Fruit fly (Drosophila melanogaster) whole organism, embryonic: Measurements from ENCODE around the gene Syt12.

Experiments used
- B-H1 ChIP-seq: fragments of 200-800 bp; sonication (Bioruptor generic); IDR thresholded peaks from 3 replicates; pipeline ENCODE4 v1.3.6; 2022; ENCODE audit warnings: missing biosample characterization, missing genetic modification characterization
- C15 ChIP-seq: fragments of 200-800 bp; sonication (Bioruptor generic); IDR thresholded peaks from 3 replicates; pipeline ENCODE4 v1.3.6; 2022; ENCODE audit warnings: missing biosample characterization, missing genetic modification characterization
- CG1024 ChIP-seq: fragments of 200-800 bp; sonication (Bioruptor generic); IDR thresholded peaks from 2 replicates; pipeline ENCODE4 v1.3.6; 2022; ENCODE audit warnings: missing biosample characterization, missing genetic modification characterization
- CG10462 ChIP-seq: fragments of 200-800 bp; sonication (Bioruptor generic); optimal IDR thresholded peaks from 2 replicates; lab custom pipeline; 2016; ENCODE audit warnings: missing biosample characterization, missing genetic modification characterization
- CG11723 ChIP-seq: fragments of 200-800 bp; sonication (Bioruptor generic); optimal IDR thresholded peaks from 2 replicates; lab custom pipeline; 2017; ENCODE audit warnings: missing biosample characterization, mild to moderate bottlenecking, missing genetic modification characterization
- CG12769 ChIP-seq: fragments of 200-800 bp; sonication (Bioruptor generic); optimal IDR thresholded peaks from 2 replicates; lab custom pipeline; 2019; ENCODE audit warnings: missing biosample characterization, mild to moderate bottlenecking, missing genetic modification characterization, moderate library complexity
- CG14710 ChIP-seq: fragments of 200-800 bp; sonication (Bioruptor generic); optimal IDR thresholded peaks from 3 replicates; lab custom pipeline; 2019; ENCODE audit warnings: missing biosample characterization, mild to moderate bottlenecking, missing genetic modification characterization, moderate library complexity
- CG15479 ChIP-seq: fragments of 200-800 bp; sonication (Bioruptor generic); optimal IDR thresholded peaks from 3 replicates; lab custom pipeline; 2019; ENCODE audit warnings: missing biosample characterization, mild to moderate bottlenecking, missing genetic modification characterization, moderate library complexity
- CG15514 ChIP-seq: fragments of 200-800 bp; sonication (Bioruptor generic); optimal IDR thresholded peaks from 3 replicates; lab custom pipeline; 2017; ENCODE audit warnings: missing biosample characterization, missing genetic modification characterization, mild to moderate bottlenecking, moderate library complexity, missing genetic modification reagents
- CG17361 ChIP-seq: fragments of 200-800 bp; sonication (Bioruptor generic); IDR thresholded peaks from 3 replicates; pipeline ENCODE4 v1.3.6; 2022; ENCODE audit warnings: missing biosample characterization, missing genetic modification characterization
- CG1832 ChIP-seq: fragments of 200-800 bp; sonication (Bioruptor generic); optimal IDR thresholded peaks from 2 replicates; lab custom pipeline; 2017; ENCODE audit warnings: missing biosample characterization, mild to moderate bottlenecking, missing genetic modification characterization, inconsistent platforms
- CG3407 ChIP-seq: fragments of 200-800 bp; sonication (Bioruptor generic); optimal IDR thresholded peaks from 2 replicates; lab custom pipeline; 2018; ENCODE audit warnings: missing biosample characterization, mild to moderate bottlenecking, missing genetic modification characterization
- CG4282 ChIP-seq: fragments of 200-800 bp; sonication (Bioruptor generic); optimal IDR thresholded peaks from 2 replicates; lab custom pipeline; 2016; ENCODE audit warnings: missing biosample characterization, missing genetic modification characterization
- CG4360 ChIP-seq: fragments of 200-800 bp; sonication (Bioruptor generic); IDR thresholded peaks from 2 replicates; pipeline ENCODE4 v1.3.6; 2022; ENCODE audit warnings: missing biosample characterization, missing genetic modification characterization
- CG4424 ChIP-seq: fragments of 200-800 bp; sonication (Bioruptor generic); optimal IDR thresholded peaks from 3 replicates; lab custom pipeline; 2016; ENCODE audit warnings: missing biosample characterization, missing genetic modification characterization
- CG4617 ChIP-seq: fragments of 200-800 bp; sonication (Bioruptor generic); optimal IDR thresholded peaks from 3 replicates; lab custom pipeline; 2016; ENCODE audit warnings: missing biosample characterization, missing genetic modification characterization, borderline replicate concordance
- CG5180 ChIP-seq: fragments of 200-800 bp; sonication (Bioruptor generic); optimal IDR thresholded peaks from 3 replicates; lab custom pipeline; 2017; ENCODE audit warnings: missing biosample characterization, missing genetic modification characterization, mild to moderate bottlenecking, moderate library complexity, missing genetic modification reagents
- CG7786 ChIP-seq: fragments of 200-800 bp; sonication (Bioruptor generic); optimal IDR thresholded peaks from 2 replicates; lab custom pipeline; 2016; ENCODE audit warnings: missing biosample characterization, missing genetic modification characterization
- CG7963 ChIP-seq: fragments of 200-800 bp; sonication (Bioruptor generic); IDR thresholded peaks from 3 replicates; pipeline ENCODE4 v1.3.6; 2022; ENCODE audit warnings: missing biosample characterization, missing genetic modification characterization; ENCODE audit not compliant: partially characterized antibody
- D19B ChIP-seq: fragments of 200-800 bp; sonication (Bioruptor generic); optimal IDR thresholded peaks from 2 replicates; lab custom pipeline; 2017; ENCODE audit warnings: missing biosample characterization, mild to moderate bottlenecking, missing genetic modification characterization
- Doc2 ChIP-seq: fragments of 200-800 bp; sonication (Bioruptor generic); IDR thresholded peaks from 2 replicates; pipeline ENCODE4 v1.3.6; 2022; ENCODE audit warnings: missing biosample characterization, missing genetic modification characterization
- Dref ChIP-seq: fragments of 200-800 bp; sonication (Bioruptor generic); IDR thresholded peaks from 2 replicates; pipeline ENCODE4 v1.3.6; 2022; ENCODE audit warnings: missing biosample characterization, missing genetic modification characterization
- Drgx ChIP-seq: fragments of 200-800 bp; sonication (Bioruptor generic); IDR thresholded peaks from 2 replicates; pipeline ENCODE4 v1.3.6; 2022; ENCODE audit warnings: missing biosample characterization, missing genetic modification characterization
- HLH54F ChIP-seq: fragments of 200-800 bp; sonication (Bioruptor generic); optimal IDR thresholded peaks from 3 replicates; lab custom pipeline; 2016; ENCODE audit warnings: missing biosample characterization, missing genetic modification characterization
- Hmx ChIP-seq: fragments of 200-800 bp; sonication (Bioruptor generic); optimal IDR thresholded peaks from 2 replicates; lab custom pipeline; 2016; ENCODE audit warnings: missing biosample characterization, missing genetic modification characterization
- MTF-1 ChIP-seq: fragments of 200-800 bp; sonication (Bioruptor generic); optimal IDR thresholded peaks from 2 replicates; lab custom pipeline; 2018; ENCODE audit warnings: missing biosample characterization, mild to moderate bottlenecking, missing genetic modification characterization, borderline replicate concordance
- Nf-YC ChIP-seq: fragments of 200-800 bp; optimal IDR thresholded peaks from 3 replicates; lab custom pipeline; 2019; ENCODE audit warnings: missing biosample characterization, mild to moderate bottlenecking, missing genetic modification characterization, moderate library complexity
- NfI ChIP-seq: fragments of 200-800 bp; sonication (Bioruptor generic); optimal IDR thresholded peaks from 3 replicates; lab custom pipeline; 2018; ENCODE audit warnings: missing biosample characterization, mild to moderate bottlenecking, missing genetic modification characterization, moderate library complexity
- Rfx ChIP-seq: fragments of 200-800 bp; sonication (Bioruptor generic); IDR thresholded peaks from 2 replicates; pipeline ENCODE4 v1.3.6; 2022; ENCODE audit warnings: missing biosample characterization, missing genetic modification characterization
- Side ChIP-seq: fragments of 200-800 bp; sonication (Bioruptor generic); optimal IDR thresholded peaks from 2 replicates; lab custom pipeline; 2016; ENCODE audit warnings: missing biosample characterization, missing genetic modification characterization
- TFAM ChIP-seq: fragments of 200-800 bp; sonication (Bioruptor generic); optimal IDR thresholded peaks from 2 replicates; lab custom pipeline; 2017; ENCODE audit warnings: missing biosample characterization, missing genetic modification characterization, inconsistent platforms
- YL-1 ChIP-seq: fragments of 200-800 bp; sonication (Bioruptor generic); optimal IDR thresholded peaks from 3 replicates; lab custom pipeline; 2017; ENCODE audit warnings: missing biosample characterization, mild to moderate bottlenecking, missing genetic modification characterization
- ab ChIP-seq: fragments of 200-800 bp; sonication (Bioruptor generic); optimal IDR thresholded peaks from 2 replicates; lab custom pipeline; 2016; ENCODE audit warnings: missing biosample characterization, missing genetic modification characterization
- al ChIP-seq: fragments of 200-800 bp; sonication (Bioruptor generic); IDR thresholded peaks from 2 replicates; pipeline ENCODE4 v1.3.6; 2022; ENCODE audit warnings: missing biosample characterization, missing genetic modification characterization
- amos ChIP-seq: fragments of 200-800 bp; sonication (Bioruptor generic); IDR thresholded peaks from 2 replicates; pipeline ENCODE4 v1.3.6; 2022; ENCODE audit warnings: missing biosample characterization, missing genetic modification characterization; ENCODE audit not compliant: partially characterized antibody
- cas ChIP-seq: fragments of 200-800 bp; sonication (Bioruptor generic); IDR thresholded peaks from 2 replicates; pipeline ENCODE4 v1.3.6; 2022; ENCODE audit warnings: missing biosample characterization, missing genetic modification characterization
- corto ChIP-seq: fragments of 200-800 bp; sonication (Bioruptor generic); optimal IDR thresholded peaks from 2 replicates; lab custom pipeline; 2016; ENCODE audit warnings: missing biosample characterization, mild to moderate bottlenecking, missing genetic modification characterization, moderate library complexity
- fd3F ChIP-seq: fragments of 200-800 bp; sonication (Bioruptor generic); optimal IDR thresholded peaks from 2 replicates; lab custom pipeline; 2018; ENCODE audit warnings: missing biosample characterization, mild to moderate bottlenecking, missing genetic modification characterization, moderate library complexity
- ham ChIP-seq: fragments of 200-800 bp; sonication (Bioruptor generic); IDR thresholded peaks from 2 replicates; pipeline ENCODE4 v1.3.6; 2022; ENCODE audit warnings: missing biosample characterization, missing genetic modification characterization
- ken ChIP-seq: fragments of 200-800 bp; sonication (Bioruptor generic); IDR thresholded peaks from 3 replicates; pipeline ENCODE4 v1.3.6; 2022; ENCODE audit warnings: missing biosample characterization, missing genetic modification characterization
- luna ChIP-seq: fragments of 200-800 bp; sonication (Bioruptor generic); optimal IDR thresholded peaks from 2 replicates; lab custom pipeline; 2016; ENCODE audit warnings: missing biosample characterization, missing genetic modification characterization
- mirr ChIP-seq: fragments of 200-800 bp; sonication (Bioruptor generic); optimal IDR thresholded peaks from 3 replicates; lab custom pipeline; 2018; ENCODE audit warnings: missing biosample characterization, mild to moderate bottlenecking, missing genetic modification characterization
- onecut ChIP-seq: fragments of 200-800 bp; sonication (Bioruptor generic); IDR thresholded peaks from 2 replicates; pipeline ENCODE4 v1.3.6; 2022; ENCODE audit warnings: missing biosample characterization, missing genetic modification characterization
- pho ChIP-seq: fragments of 200-800 bp; sonication (Bioruptor generic); optimal IDR thresholded peaks from 2 replicates; lab custom pipeline; 2016; ENCODE audit warnings: missing biosample characterization, missing genetic modification characterization
- rib ChIP-seq: fragments of 200-800 bp; sonication (Bioruptor generic); IDR thresholded peaks from 2 replicates; pipeline ENCODE4 v1.3.6; 2022; ENCODE audit warnings: missing biosample characterization, missing genetic modification characterization
- scrt ChIP-seq: fragments of 200-800 bp; sonication (Bioruptor generic); optimal IDR thresholded peaks from 2 replicates; lab custom pipeline; 2018; ENCODE audit warnings: missing biosample characterization, mild to moderate bottlenecking, missing genetic modification characterization, moderate library complexity
- seq ChIP-seq: fragments of 200-800 bp; sonication (Bioruptor generic); IDR thresholded peaks from 2 replicates; pipeline ENCODE4 v1.3.6; 2022; ENCODE audit warnings: missing biosample characterization, missing genetic modification characterization
- sug ChIP-seq: fragments of 200-800 bp; optimal IDR thresholded peaks from 2 replicates; lab custom pipeline; 2019; ENCODE audit warnings: missing biosample characterization, mild to moderate bottlenecking, missing genetic modification characterization, moderate library complexity
- toy ChIP-seq: fragments of 200-800 bp; sonication (Bioruptor generic); IDR thresholded peaks from 2 replicates; pipeline ENCODE4 v1.3.6; 2022; ENCODE audit warnings: missing biosample characterization, missing genetic modification characterization
- zen ChIP-seq: fragments of 200-800 bp; sonication (Bioruptor generic); optimal IDR thresholded peaks from 3 replicates; lab custom pipeline; 2018; ENCODE audit warnings: missing biosample characterization, mild to moderate bottlenecking, missing genetic modification characterization, moderate library complexity
- zen2 ChIP-seq: fragments of 200-800 bp; sonication (Bioruptor generic); IDR thresholded peaks from 3 replicates; pipeline ENCODE4 v1.3.6; 2022; ENCODE audit warnings: missing biosample characterization, missing genetic modification characterization; ENCODE audit not compliant: partially characterized antibody

Syt12 gene

dm6 chrX:13319376-13319883 is 39.6 kb upstream of the Syt12 start (continued):
- TF ChIP-seq CG3407 (GFP tag; lab: Kevin White, UChicago) (no peak), amos (GFP tag; lab: Robert Waterston, UW) (no peak), NfI (GFP tag; lab: Kevin White, UChicago) (peak; percentile 36), zen2 (no peak), CG1832 (peak; percentile 76), rib (0 out of 2 replicates have a peak, but pooled peaks have one; percentile 27), CG7786 (GFP tag; lab: Kevin White, UChicago) (no peak), CG4424 (GFP tag; lab: Kevin White, UChicago) (no peak), pho (GFP tag; lab: Kevin White, UChicago) (no peak), CG15479 (no peak), ham (no peak), Doc2 (GFP tag; lab: Robert Waterston, UW) (no peak), Nf-YC (tag; lab: Kevin White, UChicago) (peak; percentile 61), scrt (GFP tag; lab: Kevin White, UChicago) (peak; percentile 8), TFAM (GFP tag; lab: Kevin White, UChicago) (no peak), toy (no peak), Side (GFP tag; lab: Kevin White, UChicago) (no peak), onecut (no peak), luna (GFP tag; lab: Kevin White, UChicago) (no peak), Hmx (GFP tag; lab: Kevin White, UChicago) (no peak), CG5180 (GFP tag; lab: Kevin White, UChicago) (peak; percentile 22), Dref (GFP tag; lab: Robert Waterston, UW) (no peak), CG11723 (peak; percentile 13), CG4360 (no peak), cas (GFP tag; lab: Robert Waterston, UW) (no peak), CG4617 (GFP tag; lab: Kevin White, UChicago) (no peak), Drgx (GFP tag; lab: Robert Waterston, UW) (peak; percentile 81), YL-1 (GFP tag; lab: Kevin White, UChicago) (no peak), sug (peak; percentile 43), ab (GFP tag; lab: Kevin White, UChicago) (no peak), CG7963 (GFP tag; lab: Robert Waterston, UW) (no peak), mirr (GFP tag; lab: Kevin White, UChicago) (no peak), CG4282 (GFP tag; lab: Kevin White, UChicago) (no peak), CG14710 (tag; lab: Kevin White, UChicago) (no peak), al (GFP tag; lab: Robert Waterston, UW) (no peak), CG10462 (no peak), B-H1 (GFP tag; lab: Robert Waterston, UW) (no peak), CG15514 (peak; percentile 28), seq (no peak), CG17361 (GFP tag; lab: Robert Waterston, UW) (peak; percentile 59; the same call in 2 of the 3 replicates), Rfx (GFP tag; lab: Robert Waterston, UW) (0 out of 2 replicates have a peak, but pooled peaks have one; percentile 14), CG12769 (peak; percentile 93), ken (GFP tag; lab: Robert Waterston, UW) (no peak), HLH54F (no peak), D19B (GFP tag; lab: Kevin White, UChicago) (peak; percentile 1), CG1024 (GFP tag; lab: Robert Waterston, UW) (no peak), C15 (GFP tag; lab: Robert Waterston, UW) (no peak), MTF-1 (GFP tag; lab: Kevin White, UChicago) (no peak), corto (GFP tag; lab: Kevin White, UChicago) (no peak), fd3F (GFP tag; lab: Kevin White, UChicago) (peak; percentile 39), zen (tag; lab: Kevin White, UChicago) (no peak)
